Worm (Caenorhabditis elegans) whole organism, L2 larva: ENCODE measurements around the gene cdgs-1.

Source experiments
- C34F6.9 ChIP-seq: fragments of 150-350 bp; optimal IDR thresholded peaks from 2 replicates; lab custom pipeline; 2014; ENCODE audit warnings: missing biosample characterization, missing genetic modification characterization
- F13H6.1 ChIP-seq: sonication (generic microtip); optimal IDR thresholded peaks from 2 replicates; lab custom pipeline; 2016; ENCODE audit warnings: missing genetic modification characterization, missing compliant biosample characterization
- R02D3.7 ChIP-seq: fragments of 150-350 bp; optimal IDR thresholded peaks from 2 replicates; lab custom pipeline; 2014; ENCODE audit warnings: missing biosample characterization, missing genetic modification characterization
- Y55F3AM.14 ChIP-seq: fragments of 200-800 bp; sonication (Bioruptor generic); optimal IDR thresholded peaks from 2 replicates; lab custom pipeline; 2018; ENCODE audit warnings: mild to moderate bottlenecking, missing genetic modification characterization, missing compliant biosample characterization
- alr-1 ChIP-seq: fragments of 150-350 bp; optimal IDR thresholded peaks from 2 replicates; lab custom pipeline; 2014; ENCODE audit warnings: missing biosample characterization, missing genetic modification characterization
- aly-2 ChIP-seq: fragments of 150-350 bp; optimal IDR thresholded peaks from 2 replicates; lab custom pipeline; 2014; ENCODE audit warnings: missing biosample characterization, missing genetic modification characterization
- blmp-1 ChIP-seq: sonication (generic microtip); optimal IDR thresholded peaks from 2 replicates; lab custom pipeline; 2017; ENCODE audit warnings: missing genetic modification characterization, mild to moderate bottlenecking, missing compliant biosample characterization, antibody characterized with exemption, moderate library complexity; ENCODE audit not compliant: insufficient read depth
- ceh-16 ChIP-seq: fragments of 150-350 bp; optimal IDR thresholded peaks from 2 replicates; lab custom pipeline; 2014; ENCODE audit warnings: missing biosample characterization, missing genetic modification characterization
- crh-2 ChIP-seq: sonication (generic microtip); optimal IDR thresholded peaks from 2 replicates; lab custom pipeline; 2017; ENCODE audit warnings: missing biosample characterization, missing genetic modification characterization
- egl-27 ChIP-seq: sonication (generic microtip); optimal IDR thresholded peaks from 3 replicates; lab custom pipeline; 2017; ENCODE audit warnings: missing biosample characterization, missing genetic modification reagents, missing genetic modification characterization
- elt-3 ChIP-seq: sonication (generic microtip); optimal IDR thresholded peaks from 2 replicates; lab custom pipeline; 2017; ENCODE audit warnings: missing biosample characterization, missing genetic modification characterization
- fos-1 ChIP-seq: fragments of 150-350 bp; optimal IDR thresholded peaks from 2 replicates; lab custom pipeline; 2014; ENCODE audit warnings: missing biosample characterization, missing genetic modification characterization
- gmeb-1 ChIP-seq: fragments of 150-350 bp; optimal IDR thresholded peaks from 2 replicates; lab custom pipeline; 2014; ENCODE audit warnings: missing biosample characterization, missing genetic modification characterization
- lin-11 ChIP-seq: fragments of 150-350 bp; sonication (generic microtip); optimal IDR thresholded peaks from 2 replicates; lab custom pipeline; 2014; ENCODE audit warnings: missing biosample characterization, missing genetic modification characterization, inconsistent platforms, mixed read lengths
- lsy-2 ChIP-seq, 2 experiments: fragments of 150-350 bp in 1 of 2; sonication (generic microtip) in 1 of 2; optimal IDR thresholded peaks; 2 replicates each; lab custom pipeline; 2014 to 2017; ENCODE audit warnings: missing biosample characterization in 2 of 2, missing genetic modification characterization in 2 of 2
- mab-5 ChIP-seq: fragments of 150-350 bp; optimal IDR thresholded peaks from 2 replicates; lab custom pipeline; 2014; ENCODE audit warnings: missing biosample characterization, missing genetic modification characterization
- mdl-1 ChIP-seq, 2 experiments: fragments of 150-350 bp in 1 of 2; sonication (generic microtip) in 1 of 2; optimal IDR thresholded peaks; 2 replicates each; lab custom pipeline; 2017; ENCODE audit warnings: missing biosample characterization in 2 of 2, missing genetic modification characterization in 2 of 2
- nhr-10 ChIP-seq: sonication (generic microtip); optimal IDR thresholded peaks from 2 replicates; lab custom pipeline; 2017; ENCODE audit warnings: missing biosample characterization, missing genetic modification characterization
- nhr-11 ChIP-seq: fragments of 150-350 bp; optimal IDR thresholded peaks from 2 replicates; lab custom pipeline; 2014; ENCODE audit warnings: missing biosample characterization, missing genetic modification characterization
- nhr-12 ChIP-seq: fragments of 150-350 bp; optimal IDR thresholded peaks from 2 replicates; lab custom pipeline; 2014; ENCODE audit warnings: missing biosample characterization, missing genetic modification characterization
- nhr-129 ChIP-seq: fragments of 150-350 bp; optimal IDR thresholded peaks from 2 replicates; lab custom pipeline; 2014; ENCODE audit warnings: missing biosample characterization, missing genetic modification characterization
- nhr-23 ChIP-seq: fragments of 150-350 bp; optimal IDR thresholded peaks from 2 replicates; lab custom pipeline; 2014; ENCODE audit warnings: missing biosample characterization, missing genetic modification reagents, missing genetic modification characterization
- nhr-237 ChIP-seq: fragments of 150-350 bp; optimal IDR thresholded peaks from 2 replicates; lab custom pipeline; 2014; ENCODE audit warnings: missing biosample characterization, missing genetic modification characterization
- nhr-25 ChIP-seq: fragments of 150-350 bp; sonication (generic microtip); optimal IDR thresholded peaks from 3 replicates; lab custom pipeline; 2014; ENCODE audit warnings: missing biosample characterization, missing genetic modification characterization
- nhr-6 ChIP-seq: fragments of 150-350 bp; optimal IDR thresholded peaks from 2 replicates; lab custom pipeline; 2014; ENCODE audit warnings: missing biosample characterization, missing genetic modification characterization
- nhr-77 ChIP-seq: fragments of 150-350 bp; optimal IDR thresholded peaks from 2 replicates; lab custom pipeline; 2014; ENCODE audit warnings: missing biosample characterization, missing genetic modification characterization
- sma-9 ChIP-seq, 2 experiments: fragments of 150-350 bp in 1 of 2; sonication (generic microtip) in 1 of 2; optimal IDR thresholded peaks; 2 replicates each; lab custom pipeline; 2014 to 2016; ENCODE audit warnings: missing genetic modification characterization in 2 of 2, mild to moderate bottlenecking in 1 of 2, missing biosample characterization in 1 of 2, missing compliant biosample characterization in 1 of 2, missing genetic modification reagents in 1 of 2, moderate library complexity in 1 of 2
- unc-62 ChIP-seq: fragments of 150-350 bp; optimal IDR thresholded peaks from 2 replicates; lab custom pipeline; 2014; ENCODE audit warnings: missing biosample characterization, missing genetic modification reagents, missing genetic modification characterization
- zag-1 ChIP-seq: fragments of 150-350 bp; optimal IDR thresholded peaks from 2 replicates; lab custom pipeline; 2014; ENCODE audit warnings: missing biosample characterization, missing genetic modification characterization
- ztf-1 ChIP-seq: fragments of 200-800 bp; sonication (Bioruptor generic); conservative IDR thresholded peaks from 2 replicates; pipeline ENCODE4 v1.3.6; 2022; ENCODE audit warnings: missing genetic modification characterization, missing compliant biosample characterization

cdgs-1 gene

ce11 chrIV:7804740-7805139 lies 10.8 kb downstream of the cdgs-1 start, which contains the start of gene C33H5.2:
Gene C33H5.2, plus strand, starts transcription at chrIV:7805040.
- TF ChIP-seq aly-2 (tag; lab: Kevin White, UChicago), result no peak
- no peak for TF ChIP-seq nhr-11

ce11 chrIV:7803250-7803649 lies 12.3 kb downstream of the cdgs-1 start, which contains the start of gene C33H5.16:
Gene C33H5.16, minus strand, starts transcription at chrIV:7803350.
- no peak for TF ChIP-seq nhr-25 (tag; lab: Kevin White, UChicago)

ce11 chrIV:7800338-7800737 lies 15.2 kb downstream of the cdgs-1 start:
- no peak for TF ChIP-seq mdl-1 (tag; optimal IDR thresholded peaks at IDR 0.05; lab: Kevin White, UChicago)
- TF ChIP-seq egl-27 (tag; lab: Kevin White, UChicago), result no peak
- TF ChIP-seq blmp-1, result no peak
- no peak for TF ChIP-seq zag-1 (tag; lab: Kevin White, UChicago)
- no peak for TF ChIP-seq nhr-12 (tag; lab: Kevin White, UChicago)
- TF ChIP-seq nhr-237 (tag; lab: Kevin White, UChicago), result no peak
- TF ChIP-seq elt-3 (tag; lab: Kevin White, UChicago), result no peak
- no peak for TF ChIP-seq unc-62 (GFP tag; lab: Kevin White, UChicago)

ce11 chrIV:7796432-7797113 lies 19.0 kb downstream of the cdgs-1 start, which contains the start of gene sgo-1:
Gene sgo-1, minus strand, starts transcription at chrIV:7796482.
- TF ChIP-seq ztf-1 (GFP tag; lab: Robert Waterston, UW) (no peak), nhr-237 (tag; lab: Kevin White, UChicago) (no peak), nhr-25 (tag; lab: Kevin White, UChicago) (no peak), gmeb-1 (tag; lab: Kevin White, UChicago) (no peak), Y55F3AM.14 (GFP tag; lab: Kevin White, UChicago) (no peak), sma-9 (GFP tag; optimal IDR thresholded peaks at IDR 0.05; lab: Kevin White, UChicago) (no peak), sma-9 (tag; optimal IDR thresholded peaks at IDR 0.05; lab: Kevin White, UChicago) (no peak), ceh-16 (tag; lab: Kevin White, UChicago) (no peak), crh-2 (tag; lab: Kevin White, UChicago) (no peak)

ce11 chrIV:7794709-7795108 lies 20.8 kb downstream of the cdgs-1 start, which contains the start of gene ntp-1:
Gene ntp-1, minus strand, starts transcription at chrIV:7794809.
- TF ChIP-seq mab-5 (no peak), lsy-2 (tag; optimal IDR thresholded peaks at IDR 0.05; lab: Kevin White, UChicago) (no peak), egl-27 (tag; lab: Kevin White, UChicago) (no peak), lin-11 (tag; lab: Kevin White, UChicago) (no peak), nhr-6 (tag; lab: Kevin White, UChicago) (no peak), C34F6.9 (tag; lab: Kevin White, UChicago) (no peak), fos-1 (tag; lab: Kevin White, UChicago) (no peak), nhr-77 (tag; lab: Kevin White, UChicago) (no peak), nhr-10 (tag; lab: Kevin White, UChicago) (no peak), nhr-129 (tag; lab: Kevin White, UChicago) (no peak), gmeb-1 (tag; lab: Kevin White, UChicago) (no peak), R02D3.7 (tag; lab: Kevin White, UChicago) (no peak), nhr-23 (tag; lab: Kevin White, UChicago) (no peak), nhr-12 (tag; lab: Kevin White, UChicago) (no peak), alr-1 (tag; lab: Kevin White, UChicago) (no peak), aly-2 (tag; lab: Kevin White, UChicago) (no peak), F13H6.1 (tag; lab: Kevin White, UChicago) (no peak)
